Worm (Caenorhabditis elegans): ENCODE data around the gene latd-1.

- TF ChIP-seq sptf-1 (tag; optimal IDR thresholded peaks at IDR 0.05) (no peak), cnd-1 (tag; optimal IDR thresholded peaks at IDR 0.05) (no peak), elt-3 (tag; optimal IDR thresholded peaks at IDR 0.05) (no peak)
Measured at ce11 chrX:7898131-7898530, 541 bp upstream of the latd-1 start.
